Worm (Caenorhabditis elegans) whole organism, mixed stage, embryonic: ENCODE data around the gene ZK945.8.

Source experiments
- M03D4.4 ChIP-seq: sonication (generic microtip); optimal IDR thresholded peaks from 2 replicates; lab custom pipeline; 2017; ENCODE audit warnings: mild to moderate bottlenecking, missing genetic modification characterization, missing compliant biosample characterization
- bed-3 ChIP-seq: fragments of 200-800 bp; sonication (Bioruptor generic); optimal IDR thresholded peaks from 3 replicates; lab custom pipeline; 2018; ENCODE audit warnings: mild to moderate bottlenecking, missing genetic modification characterization, moderate library complexity, missing compliant biosample characterization
- blmp-1 ChIP-seq: fragments of 150-350 bp; optimal IDR thresholded peaks from 2 replicates; lab custom pipeline; 2014; ENCODE audit warnings: missing biosample characterization, missing genetic modification characterization
- ceh-39 ChIP-seq: fragments of 150-350 bp; optimal IDR thresholded peaks from 2 replicates; lab custom pipeline; 2014; ENCODE audit warnings: missing biosample characterization, missing genetic modification characterization
- ceh-43 ChIP-seq: fragments of 200-800 bp; sonication (Bioruptor generic); optimal IDR thresholded peaks from 2 replicates; lab custom pipeline; 2018; ENCODE audit warnings: mild to moderate bottlenecking, missing genetic modification characterization, moderate library complexity, missing compliant biosample characterization
- ceh-83 ChIP-seq: fragments of 200-800 bp; sonication (Bioruptor generic); optimal IDR thresholded peaks from 2 replicates; lab custom pipeline; 2018; ENCODE audit warnings: mild to moderate bottlenecking, missing genetic modification characterization, missing compliant biosample characterization
- ces-1 ChIP-seq: fragments of 150-350 bp; optimal IDR thresholded peaks from 2 replicates; lab custom pipeline; 2014; ENCODE audit warnings: missing biosample characterization, missing genetic modification reagents, missing genetic modification characterization
- cnd-1 ChIP-seq: fragments of 200-800 bp; sonication (Bioruptor generic); optimal IDR thresholded peaks from 2 replicates; lab custom pipeline; 2018; ENCODE audit warnings: mild to moderate bottlenecking, missing genetic modification characterization, missing compliant biosample characterization
- drap-1 ChIP-seq: fragments of 200-800 bp; sonication (Bioruptor generic); optimal IDR thresholded peaks from 3 replicates; lab custom pipeline; 2018; ENCODE audit warnings: mild to moderate bottlenecking, missing genetic modification characterization, missing compliant biosample characterization
- elt-1 ChIP-seq: sonication (generic microtip); optimal IDR thresholded peaks from 2 replicates; lab custom pipeline; 2017; ENCODE audit warnings: missing genetic modification characterization, mild to moderate bottlenecking, missing compliant biosample characterization, antibody characterized with exemption, moderate library complexity, borderline replicate concordance; ENCODE audit not compliant: insufficient read depth
- flh-1 ChIP-seq: fragments of 200-800 bp; sonication (Bioruptor generic); optimal IDR thresholded peaks from 2 replicates; lab custom pipeline; 2018; ENCODE audit warnings: mild to moderate bottlenecking, missing genetic modification characterization, moderate library complexity, missing compliant biosample characterization
- ham-2 ChIP-seq: fragments of 200-800 bp; sonication (Bioruptor generic); optimal IDR thresholded peaks from 2 replicates; lab custom pipeline; 2018; ENCODE audit warnings: mild to moderate bottlenecking, missing genetic modification characterization, missing compliant biosample characterization
- hlh-1 ChIP-seq: fragments of 150-350 bp; optimal IDR thresholded peaks from 2 replicates; lab custom pipeline; 2014; ENCODE audit warnings: missing biosample characterization, missing genetic modification reagents, missing genetic modification characterization
- lin-13 ChIP-seq: fragments of 150-350 bp; optimal IDR thresholded peaks from 2 replicates; lab custom pipeline; 2014; ENCODE audit warnings: missing biosample characterization, missing genetic modification characterization
- lin-32 ChIP-seq: fragments of 200-800 bp; sonication (Bioruptor generic); optimal IDR thresholded peaks from 2 replicates; lab custom pipeline; 2018; ENCODE audit warnings: mild to moderate bottlenecking, missing genetic modification characterization, missing compliant biosample characterization
- lsy-2 ChIP-seq: fragments of 150-350 bp; optimal IDR thresholded peaks from 2 replicates; lab custom pipeline; 2014; ENCODE audit warnings: missing biosample characterization, missing genetic modification characterization
- mab-5 ChIP-seq: fragments of 150-350 bp; optimal IDR thresholded peaks from 2 replicates; lab custom pipeline; 2014; ENCODE audit warnings: missing biosample characterization, missing genetic modification characterization
- mep-1 ChIP-seq: fragments of 150-350 bp; optimal IDR thresholded peaks from 2 replicates; lab custom pipeline; 2017; ENCODE audit warnings: missing biosample characterization, missing genetic modification reagents, missing genetic modification characterization, inconsistent platforms
- mls-2 ChIP-seq: sonication (generic microtip); optimal IDR thresholded peaks from 2 replicates; lab custom pipeline; 2016; ENCODE audit warnings: mild to moderate bottlenecking, missing genetic modification characterization, moderate library complexity, missing compliant biosample characterization
- nhr-12 ChIP-seq: fragments of 150-350 bp; optimal IDR thresholded peaks from 2 replicates; lab custom pipeline; 2014; ENCODE audit warnings: missing biosample characterization, missing genetic modification characterization
- nhr-2 ChIP-seq: fragments of 150-350 bp; optimal IDR thresholded peaks from 2 replicates; lab custom pipeline; 2014; ENCODE audit warnings: missing biosample characterization, missing genetic modification characterization
- nhr-237 ChIP-seq: fragments of 150-350 bp; optimal IDR thresholded peaks from 2 replicates; lab custom pipeline; 2014; ENCODE audit warnings: missing biosample characterization, missing genetic modification characterization
- nhr-28 ChIP-seq: fragments of 150-350 bp; optimal IDR thresholded peaks from 2 replicates; lab custom pipeline; 2014; ENCODE audit warnings: missing biosample characterization, missing genetic modification characterization
- nhr-76 ChIP-seq: sonication (generic microtip); optimal IDR thresholded peaks from 2 replicates; lab custom pipeline; 2017; ENCODE audit warnings: missing biosample characterization, missing genetic modification characterization
- pha-4 ChIP-seq: fragments of 150-350 bp; optimal IDR thresholded peaks from 2 replicates; lab custom pipeline; 2018; ENCODE audit warnings: missing biosample characterization, missing genetic modification reagents, missing genetic modification characterization
- sem-2 ChIP-seq: fragments of 200-800 bp; sonication (Bioruptor generic); optimal IDR thresholded peaks from 2 replicates; lab custom pipeline; 2018; ENCODE audit warnings: mild to moderate bottlenecking, missing genetic modification characterization, missing compliant biosample characterization
- snpc-4 ChIP-seq: fragments of 150-350 bp; optimal IDR thresholded peaks from 2 replicates; lab custom pipeline; 2014; ENCODE audit warnings: missing biosample characterization, missing genetic modification characterization
- sptf-1 ChIP-seq: sonication (generic microtip); optimal IDR thresholded peaks from 2 replicates; lab custom pipeline; 2017; ENCODE audit warnings: mild to moderate bottlenecking, missing genetic modification characterization, moderate library complexity, missing compliant biosample characterization
- unc-120 ChIP-seq: sonication (generic microtip); optimal IDR thresholded peaks from 2 replicates; lab custom pipeline; 2017; ENCODE audit warnings: missing genetic modification characterization, missing compliant biosample characterization; ENCODE audit not compliant: poor library complexity, severe bottlenecking
- unc-39 ChIP-seq: fragments of 150-350 bp; optimal IDR thresholded peaks from 2 replicates; lab custom pipeline; 2014; ENCODE audit warnings: missing biosample characterization, missing genetic modification characterization
- unc-62 ChIP-seq: fragments of 150-350 bp; optimal IDR thresholded peaks from 2 replicates; lab custom pipeline; 2014; ENCODE audit warnings: missing biosample characterization, missing genetic modification reagents, missing genetic modification characterization
- ztf-11 ChIP-seq: fragments of 150-350 bp; optimal IDR thresholded peaks from 2 replicates; lab custom pipeline; 2014; ENCODE audit warnings: missing biosample characterization, missing genetic modification characterization

Gene ZK945.8

DNA sequence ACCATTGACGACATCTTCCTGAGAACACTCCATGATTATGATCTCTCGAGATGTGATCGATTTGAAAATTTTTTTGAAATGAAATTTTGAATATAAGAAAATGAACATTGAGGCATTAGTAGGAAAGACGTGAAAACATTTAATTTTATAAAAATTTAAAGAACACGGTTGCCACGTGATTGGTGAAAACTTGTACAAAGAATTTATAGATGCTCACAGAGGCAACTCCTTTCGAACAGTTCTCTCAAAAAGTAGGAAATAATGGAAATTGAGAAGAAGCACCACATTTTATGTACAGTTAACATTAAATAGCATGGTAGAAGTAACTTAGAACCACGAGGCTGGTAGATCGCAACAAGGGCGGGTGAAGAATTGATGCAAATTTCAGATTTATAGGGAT lies 1.6 kb upstream of the ZK945.8 start, which contains the start of gene ZK945.6:
TSS of gene ZK945.6 (minus strand) at position 101 of the 400 bp plus-strand sequence.
- TF ChIP-seq sptf-1 (tag; lab: Kevin White, UChicago) (no peak), elt-1 (no peak), mep-1 (tag; lab: Kevin White, UChicago) (no peak), ceh-43 (no peak), nhr-237 (tag; lab: Kevin White, UChicago) (no peak), nhr-28 (tag; lab: Kevin White, UChicago) (no peak), flh-1 (no peak), cnd-1 (tag; lab: Kevin White, UChicago) (no peak), sem-2 (GFP tag; lab: Kevin White, UChicago) (no peak), nhr-76 (tag; lab: Kevin White, UChicago) (no peak), nhr-2 (tag; lab: Kevin White, UChicago) (no peak), M03D4.4 (tag; lab: Kevin White, UChicago) (no peak), lin-13 (tag; lab: Kevin White, UChicago) (no peak)
- TF ChIP-seq, all 35 proteins: peak for 0

DNA sequence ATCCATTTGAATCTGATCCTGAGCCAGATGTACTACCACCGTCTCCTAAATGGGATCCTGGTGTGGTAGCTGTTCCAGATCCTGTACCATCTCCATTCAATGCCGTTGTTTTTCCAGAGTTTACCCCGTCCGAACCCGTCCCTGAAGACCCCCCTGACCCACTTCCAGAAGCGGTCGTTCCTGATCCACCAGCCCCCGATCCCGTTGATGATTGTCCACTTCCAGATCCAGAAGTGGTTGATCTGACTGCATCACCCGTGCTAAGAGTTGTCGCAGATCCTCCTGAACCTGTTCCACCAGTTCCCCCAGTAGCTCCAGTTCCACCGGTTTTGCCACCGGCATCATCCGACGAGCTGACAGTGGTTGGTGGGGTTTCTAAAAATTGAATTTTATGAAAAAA lies 8.2 kb downstream of the ZK945.8 start:
- TF ChIP-seq nhr-28 (tag; lab: Kevin White, UChicago) (no peak), bed-3 (GFP tag; lab: Kevin White, UChicago) (no peak)
- TF ChIP-seq, all 35 proteins: peak for 0

DNA sequence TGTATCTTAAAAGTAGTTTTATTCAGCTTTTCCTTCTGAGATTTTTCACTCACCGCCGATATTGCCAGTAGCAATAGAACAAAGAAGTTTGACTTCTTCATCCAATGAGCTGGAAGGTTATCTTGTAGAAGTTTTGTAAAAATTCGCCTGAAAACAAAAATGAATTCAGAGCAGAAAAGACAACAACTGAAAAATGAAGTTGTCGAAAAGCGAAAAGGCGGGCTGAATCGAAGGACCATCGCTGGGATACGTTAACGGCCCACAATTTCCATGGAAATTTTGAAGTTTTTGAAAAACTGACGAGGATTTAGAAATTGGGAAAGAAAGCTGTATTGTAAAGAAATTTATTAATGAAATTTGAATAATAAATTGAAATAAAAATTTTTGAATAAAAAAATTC lies 13.3 kb downstream of the ZK945.8 start, which contains the start of gene lov-1:
TSS of gene lov-1 (minus strand) at position 101 of the 400 bp plus-strand sequence.
- no peak for TF ChIP-seq blmp-1 (tag; lab: Kevin White, UChicago)
- TF ChIP-seq lin-13 (tag; lab: Kevin White, UChicago) = no peak
- TF ChIP-seq drap-1 = no peak
- TF ChIP-seq cnd-1 (tag; lab: Kevin White, UChicago) = no peak
- TF ChIP-seq bed-3 (GFP tag; lab: Kevin White, UChicago) = no peak
- no peak for TF ChIP-seq unc-120
- no peak for TF ChIP-seq M03D4.4 (tag; lab: Kevin White, UChicago)
- TF ChIP-seq flh-1 = no peak
- no peak for TF ChIP-seq sptf-1 (tag; lab: Kevin White, UChicago)
- no peak for TF ChIP-seq nhr-2 (tag; lab: Kevin White, UChicago)
- no peak for TF ChIP-seq ztf-11 (tag; lab: Kevin White, UChicago)
- TF ChIP-seq pha-4 (tag; lab: Kevin White, UChicago) = no peak
- no peak for TF ChIP-seq ces-1
- no peak for TF ChIP-seq snpc-4 (tag; lab: Kevin White, UChicago)
- TF ChIP-seq mls-2 (tag; lab: Kevin White, UChicago) = no peak
- no peak for TF ChIP-seq ceh-43
- no peak for TF ChIP-seq hlh-1 (tag; lab: Kevin White, UChicago)
- no peak for TF ChIP-seq unc-39 (tag; lab: Kevin White, UChicago)

DNA sequence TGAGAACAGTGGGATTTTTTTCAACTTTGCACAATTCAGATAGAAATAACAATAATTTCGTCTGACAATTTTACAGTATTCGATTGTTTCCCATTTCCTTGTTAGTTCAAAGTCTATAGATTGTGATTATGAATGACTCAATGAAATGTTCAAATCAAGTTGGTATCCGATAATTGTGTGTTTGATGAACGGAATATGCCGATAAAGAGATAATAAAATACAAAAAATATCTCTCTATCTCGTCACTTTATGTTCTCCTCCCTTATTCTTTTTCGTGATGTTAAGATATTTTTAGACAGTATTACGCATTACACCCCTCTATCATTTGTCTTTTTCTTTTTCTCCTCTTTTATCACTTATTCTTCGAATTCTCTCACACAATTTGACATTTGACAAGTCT lies 14.0 kb downstream of the ZK945.8 start, which contains the start of gene F27E5.7:
TSS of gene F27E5.7 (plus strand) at position 301 of the 400 bp plus-strand sequence.
- TF ChIP-seq lin-13 (tag; lab: Kevin White, UChicago) (no peak), snpc-4 (tag; lab: Kevin White, UChicago) (no peak), drap-1 (no peak), M03D4.4 (tag; lab: Kevin White, UChicago) (no peak), ceh-43 (no peak), nhr-12 (no peak), pha-4 (tag; lab: Kevin White, UChicago) (no peak), nhr-28 (tag; lab: Kevin White, UChicago) (no peak), ceh-83 (GFP tag; lab: Kevin White, UChicago) (no peak), sem-2 (GFP tag; lab: Kevin White, UChicago) (no peak), lin-32 (GFP tag; lab: Kevin White, UChicago) (no peak), nhr-76 (tag; lab: Kevin White, UChicago) (no peak), mab-5 (tag; lab: Kevin White, UChicago) (no peak), nhr-237 (tag; lab: Kevin White, UChicago) (no peak), nhr-2 (tag; lab: Kevin White, UChicago) (no peak), ham-2 (GFP tag; lab: Kevin White, UChicago) (no peak), lsy-2 (tag; lab: Kevin White, UChicago) (no peak)

DNA sequence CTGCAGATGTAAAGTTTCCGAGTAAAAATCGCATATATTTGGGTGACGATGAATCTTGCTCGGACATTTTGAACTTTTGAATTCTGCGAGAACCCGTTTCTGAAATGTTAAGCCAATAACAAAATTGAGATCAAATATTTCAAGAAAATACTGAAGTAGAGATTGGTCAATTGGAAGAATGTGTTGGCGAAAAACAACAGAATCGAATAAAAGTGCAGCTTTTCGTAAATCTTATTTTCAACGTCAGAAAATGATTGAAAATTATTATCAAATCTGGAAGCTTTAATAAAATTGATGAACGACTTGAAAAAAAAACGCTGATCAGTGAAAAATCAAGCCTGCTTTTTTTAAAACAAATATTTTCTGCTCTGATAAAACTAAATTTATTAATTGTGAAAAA lies 18.9 kb downstream of the ZK945.8 start, which contains the start of gene F27E5.8:
TSS of gene F27E5.8 (minus strand) at position 101 of the 400 bp plus-strand sequence.
- TF ChIP-seq ceh-39 (no peak), blmp-1 (tag; lab: Kevin White, UChicago) (no peak), unc-62 (GFP tag; lab: Kevin White, UChicago) (no peak), elt-1 (no peak), mep-1 (tag; lab: Kevin White, UChicago) (no peak), ceh-43 (no peak)
